Fruit fly (Drosophila melanogaster): ENCODE results near the gene ema.

Gene ema

DNA sequence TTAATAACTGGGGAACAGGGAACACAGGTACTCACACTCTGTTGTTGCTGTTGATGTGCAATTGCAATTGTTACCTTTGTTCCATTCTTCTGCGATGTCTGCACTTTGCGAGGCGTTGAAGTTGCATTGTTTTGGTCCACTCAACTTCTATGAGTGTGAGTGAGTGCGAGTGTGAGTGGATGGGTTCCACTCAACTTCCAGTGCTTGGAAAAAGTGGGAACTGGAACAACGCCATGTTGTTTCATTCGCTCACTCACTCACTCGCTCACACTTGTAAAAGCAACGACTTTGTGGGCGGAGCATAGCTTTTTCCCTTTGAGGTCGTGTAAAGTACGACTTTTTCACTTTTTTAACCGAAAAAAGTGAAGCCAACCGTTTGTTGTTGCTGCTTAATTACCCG, 27.7 kb downstream of the ema start:
- TF ChIP-seq CTCF (optimal IDR thresholded peaks at IDR 0.05) (no peak), CG8478 (optimal IDR thresholded peaks at IDR 0.05) (no peak)

dm6 chr3R:16410706-16411105, 30.8 kb downstream of the ema start:
- TF ChIP-seq CTCF (optimal IDR thresholded peaks at IDR 0.05) (no peak), CG8478 (optimal IDR thresholded peaks at IDR 0.05) (no peak)

DNA sequence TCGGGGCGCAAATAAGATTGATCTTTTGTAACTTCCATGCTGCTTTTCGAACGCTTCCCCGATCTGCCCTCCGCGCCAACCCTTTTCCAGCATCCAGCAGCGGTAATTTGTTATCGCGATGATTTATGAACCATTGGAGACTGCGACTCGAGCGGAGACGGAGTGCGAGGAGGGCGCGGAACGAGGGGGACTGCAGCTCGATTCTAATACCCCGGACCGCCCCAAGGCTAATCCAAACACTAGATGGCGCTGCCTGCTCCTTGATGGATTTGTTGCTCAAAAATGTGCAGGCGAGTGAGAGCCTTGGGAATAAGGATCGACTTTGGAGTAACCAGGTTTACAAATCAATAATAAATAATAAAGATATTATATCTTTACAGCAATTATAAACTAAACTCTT, 33.0 kb downstream of the ema start:
- TF ChIP-seq CTCF (optimal IDR thresholded peaks at IDR 0.05) = peak; percentile 62
- TF ChIP-seq CG8478 (optimal IDR thresholded peaks at IDR 0.05) = no peak

DNA sequence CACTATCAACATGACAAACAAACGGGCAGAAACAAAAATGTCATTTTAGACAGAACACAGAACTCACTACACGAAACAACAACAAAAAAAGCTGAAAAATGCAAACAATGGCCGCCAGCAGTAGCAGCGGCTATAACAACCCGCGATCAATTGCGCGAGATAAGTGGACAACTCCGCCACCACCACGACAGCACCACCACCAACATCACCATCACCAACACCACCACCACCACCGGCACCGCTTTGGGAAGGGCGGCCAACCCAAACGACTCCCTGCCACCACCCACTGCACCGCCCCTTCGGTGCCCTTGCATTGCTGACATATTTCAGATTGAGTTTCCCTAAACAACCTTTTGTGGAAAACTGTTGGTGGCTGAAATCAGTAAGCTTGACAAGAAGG, 34.8 kb downstream of the ema start:
- TF ChIP-seq CTCF (optimal IDR thresholded peaks at IDR 0.05) (no peak), CG8478 (optimal IDR thresholded peaks at IDR 0.05) (no peak)

dm6 chr3R:16403734-16404057, 37.8 kb downstream of the ema start:
- TF ChIP-seq CTCF (optimal IDR thresholded peaks at IDR 0.05) (peak; percentile 53 to 69), CG8478 (optimal IDR thresholded peaks at IDR 0.05) (no peak)

- no peak for TF ChIP-seq CTCF (optimal IDR thresholded peaks at IDR 0.05)
- no peak for TF ChIP-seq CG8478 (optimal IDR thresholded peaks at IDR 0.05)
These were observed 38.3 kb downstream of the ema start, which contains the start of gene ss for dm6 chr3R:16403023-16403733. Gene ss (minus strand): TSS chr3R:16403690.

- no peak for TF ChIP-seq CTCF (optimal IDR thresholded peaks at IDR 0.05)
- no peak for TF ChIP-seq CG8478 (optimal IDR thresholded peaks at IDR 0.05)
These were observed 44.9 kb downstream of the ema start for dm6 chr3R:16396565-16396964.

- TF ChIP-seq CTCF (optimal IDR thresholded peaks at IDR 0.05) (no peak), CG8478 (optimal IDR thresholded peaks at IDR 0.05) (no peak)
These were observed 46.0 kb downstream of the ema start for dm6 chr3R:16395448-16395847.

DNA sequence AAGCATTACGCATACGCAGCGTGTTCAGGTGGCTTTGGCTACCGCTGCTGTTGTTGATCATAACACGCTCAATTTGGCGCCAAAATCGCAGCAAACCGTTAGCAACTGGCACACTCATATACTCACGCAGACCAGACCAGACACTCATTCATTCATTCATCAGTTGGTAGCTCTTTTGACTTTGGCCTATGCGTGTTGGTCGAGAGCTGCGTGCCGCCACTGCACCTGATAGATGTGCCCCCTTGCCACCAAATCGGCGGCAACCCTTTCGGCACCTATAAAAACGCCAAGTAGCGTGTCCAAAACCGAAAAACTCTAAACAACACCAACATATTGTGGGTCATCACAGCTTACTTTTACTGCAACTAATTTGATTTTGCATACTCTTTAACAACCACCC, 46.9 kb downstream of the ema start:
- TF ChIP-seq CTCF (optimal IDR thresholded peaks at IDR 0.05) = no peak
- TF ChIP-seq CG8478 (optimal IDR thresholded peaks at IDR 0.05) = no peak

- TF ChIP-seq CG8478 (optimal IDR thresholded peaks at IDR 0.05) = no peak
- TF ChIP-seq CTCF (optimal IDR thresholded peaks at IDR 0.05) = no peak
These were observed 52.3 kb downstream of the ema start for dm6 chr3R:16389117-16389516.

dm6 chr3R:16387039-16387438, 54.4 kb downstream of the ema start:
- TF ChIP-seq CTCF (optimal IDR thresholded peaks at IDR 0.05) (no peak), CG8478 (optimal IDR thresholded peaks at IDR 0.05) (no peak)
